Fruit fly (Drosophila melanogaster): Measurements from ENCODE around the gene Pdp.

- TF ChIP-seq CG4318 (GFP tag; optimal IDR thresholded peaks at IDR 0.05): no peak
- no peak for TF ChIP-seq Gug (GFP tag; IDR thresholded peaks at IDR 0.05)
- TF ChIP-seq Met (GFP tag; optimal IDR thresholded peaks at IDR 0.05): no peak
- no peak for TF ChIP-seq Ets96B (tag; optimal IDR thresholded peaks at IDR 0.05)
- TF ChIP-seq CG6792 (GFP tag; optimal IDR thresholded peaks at IDR 0.05): no peak
- TF ChIP-seq CG32006 (GFP tag; optimal IDR thresholded peaks at IDR 0.05): no peak
- TF ChIP-seq cyc (GFP tag; optimal IDR thresholded peaks at IDR 0.05): no peak
- TF ChIP-seq CG6808 (GFP tag; optimal IDR thresholded peaks at IDR 0.05): no peak
- TF ChIP-seq CG1621 (tag; optimal IDR thresholded peaks at IDR 0.05): no peak
- no peak for TF ChIP-seq CG7368 (GFP tag; optimal IDR thresholded peaks at IDR 0.05)
- TF ChIP-seq CG9139 (GFP tag; optimal IDR thresholded peaks at IDR 0.05): no peak
Observed at dm6 chrX:7744036-7744435, 9.6 kb upstream of the Pdp start.
